Worm (Caenorhabditis elegans): ENCODE results near the gene mod-1.

mod-1 gene

DNA sequence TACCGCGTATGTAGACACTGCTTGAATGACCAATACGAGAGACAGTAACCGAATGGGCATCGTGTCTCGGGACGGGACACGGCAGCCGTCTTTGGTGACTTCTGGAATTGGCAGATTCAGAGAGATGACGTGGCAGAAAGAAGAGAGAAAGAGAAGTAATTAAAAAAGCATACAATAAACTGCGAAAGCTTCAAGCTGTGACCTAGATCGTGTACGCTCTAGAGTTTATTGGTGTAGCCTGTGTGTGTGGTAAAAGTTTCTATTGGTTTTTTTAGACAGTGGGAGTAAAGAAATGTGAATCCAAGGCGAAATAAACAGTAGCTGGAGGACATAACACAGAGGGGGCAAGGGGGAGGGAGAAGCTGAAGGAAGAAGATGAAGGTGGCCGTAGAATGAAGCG is 30.1 kb upstream of the mod-1 start, which contains the start of gene T19A5.3:
Gene T19A5.3 (minus strand): TSS at position 101 of the 400 bp plus-strand sequence.
- TF ChIP-seq ceh-82 (tag; optimal IDR thresholded peaks at IDR 0.05) (no peak), lin-39 (tag; optimal IDR thresholded peaks at IDR 0.05) (no peak), lsy-12 (tag; optimal IDR thresholded peaks at IDR 0.05) (no peak), tbx-2 (tag; optimal IDR thresholded peaks at IDR 0.05) (no peak), ZK546.5 (tag; optimal IDR thresholded peaks at IDR 0.05) (no peak), ztf-4 (tag; optimal IDR thresholded peaks at IDR 0.05) (no peak), nhr-77 (tag; optimal IDR thresholded peaks at IDR 0.05) (no peak), nhr-67 (tag; optimal IDR thresholded peaks at IDR 0.05) (no peak), fos-1 (tag; optimal IDR thresholded peaks at IDR 0.05) (no peak), nhr-28 (tag; optimal IDR thresholded peaks at IDR 0.05) (no peak), ztf-11 (tag; optimal IDR thresholded peaks at IDR 0.05) (no peak), mml-1 (tag; optimal IDR thresholded peaks at IDR 0.05) (no peak), nhr-76 (tag; optimal IDR thresholded peaks at IDR 0.05) (no peak), egl-5 (tag; optimal IDR thresholded peaks at IDR 0.05) (no peak), elt-1 (tag; optimal IDR thresholded peaks at IDR 0.05) (no peak)

DNA sequence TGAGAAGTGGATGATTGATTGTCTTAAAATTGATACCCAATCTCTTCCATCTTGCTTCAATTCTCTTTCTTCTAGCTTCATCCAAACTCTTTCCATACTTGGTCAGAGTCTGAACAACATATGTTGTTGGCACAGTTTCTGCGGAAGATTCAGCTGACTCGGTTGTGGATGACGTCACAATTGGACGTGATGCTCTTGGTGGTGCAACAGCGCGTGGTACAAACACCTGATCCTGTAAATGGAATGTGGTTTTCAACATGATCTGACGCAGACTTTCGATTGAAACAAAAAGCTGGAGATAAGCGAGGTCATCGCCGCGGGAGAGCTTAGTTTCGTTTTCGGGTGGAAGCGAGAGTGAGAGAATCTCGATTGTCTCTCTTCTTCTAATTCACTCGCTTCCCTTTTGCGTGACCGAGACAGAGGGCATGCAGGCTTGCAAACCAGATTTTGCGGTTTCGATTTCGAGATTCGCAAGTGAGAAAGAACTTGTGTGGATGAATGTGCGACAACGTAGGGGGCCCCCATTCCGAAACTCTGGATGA is 28.7 kb upstream of the mod-1 start:
- TF ChIP-seq mml-1 (tag; optimal IDR thresholded peaks at IDR 0.05) = no peak
- TF ChIP-seq nhr-12 (tag; optimal IDR thresholded peaks at IDR 0.05) = no peak
- TF ChIP-seq nhr-23 (tag; optimal IDR thresholded peaks at IDR 0.05) = peak; percentile 47

- TF ChIP-seq ceh-28 (tag; optimal IDR thresholded peaks at IDR 0.05) = no peak
- TF ChIP-seq tbx-2 (tag; optimal IDR thresholded peaks at IDR 0.05) = no peak
- TF ChIP-seq elt-1 (tag; optimal IDR thresholded peaks at IDR 0.05) = no peak
- TF ChIP-seq egl-27 (tag; optimal IDR thresholded peaks at IDR 0.05) = no peak
- no peak for TF ChIP-seq nhr-43 (tag; optimal IDR thresholded peaks at IDR 0.05; ENCODE audit: poor library complexity, severe bottlenecking)
- TF ChIP-seq lsy-12 (tag; optimal IDR thresholded peaks at IDR 0.05) = no peak
- no peak for TF ChIP-seq ceh-9 (tag; optimal IDR thresholded peaks at IDR 0.05)
- no peak for TF ChIP-seq ztf-11 (tag; optimal IDR thresholded peaks at IDR 0.05)
- TF ChIP-seq nhr-23 (tag; optimal IDR thresholded peaks at IDR 0.05) = no peak
Observed at ce11 chrV:8940419-8940818, 26.6 kb upstream of the mod-1 start.

- TF ChIP-seq elt-1 (tag; optimal IDR thresholded peaks at IDR 0.05) = no peak
- TF ChIP-seq lin-15B (tag; optimal IDR thresholded peaks at IDR 0.05) = no peak
- TF ChIP-seq zag-1 (tag; optimal IDR thresholded peaks at IDR 0.05) = no peak
- peak; percentile 39 for TF ChIP-seq ztf-4 (tag; optimal IDR thresholded peaks at IDR 0.05)
- peak; percentile 32 for TF ChIP-seq elt-2 (tag; optimal IDR thresholded peaks at IDR 0.05)
- no peak for TF ChIP-seq elt-3 (tag; optimal IDR thresholded peaks at IDR 0.05)
- TF ChIP-seq jun-1 (tag; optimal IDR thresholded peaks at IDR 0.05) = no peak
- peak; percentile 98 for TF ChIP-seq ama-1 (optimal IDR thresholded peaks at IDR 0.05)
- TF ChIP-seq nhr-76 (tag; optimal IDR thresholded peaks at IDR 0.05) = no peak
- TF ChIP-seq nhr-77 (tag; optimal IDR thresholded peaks at IDR 0.05) = no peak
- no peak for TF ChIP-seq fkh-2 (tag; optimal IDR thresholded peaks at IDR 0.05)
- peak; percentile 1 for TF ChIP-seq lsy-12 (tag; optimal IDR thresholded peaks at IDR 0.05)
- no peak for TF ChIP-seq ceh-82 (tag; optimal IDR thresholded peaks at IDR 0.05)
- no peak for TF ChIP-seq mml-1 (tag; optimal IDR thresholded peaks at IDR 0.05)
- no peak for TF ChIP-seq ztf-11 (tag; optimal IDR thresholded peaks at IDR 0.05)
- TF ChIP-seq nfya-1 (tag; optimal IDR thresholded peaks at IDR 0.05; ENCODE audit: insufficient read depth) = peak; percentile 18
- TF ChIP-seq ZK546.5 (tag; optimal IDR thresholded peaks at IDR 0.05) = no peak
- no peak for TF ChIP-seq ceh-28 (tag; optimal IDR thresholded peaks at IDR 0.05)
- TF ChIP-seq pqm-1 (tag; optimal IDR thresholded peaks at IDR 0.05) = no peak
- peak; percentile 35 for TF ChIP-seq pha-4 (tag; optimal IDR thresholded peaks at IDR 0.05)
- TF ChIP-seq nhr-25 (tag; optimal IDR thresholded peaks at IDR 0.05) = peak; percentile 27
Observed at ce11 chrV:8939424-8940065, 25.7 kb upstream of the mod-1 start.

DNA sequence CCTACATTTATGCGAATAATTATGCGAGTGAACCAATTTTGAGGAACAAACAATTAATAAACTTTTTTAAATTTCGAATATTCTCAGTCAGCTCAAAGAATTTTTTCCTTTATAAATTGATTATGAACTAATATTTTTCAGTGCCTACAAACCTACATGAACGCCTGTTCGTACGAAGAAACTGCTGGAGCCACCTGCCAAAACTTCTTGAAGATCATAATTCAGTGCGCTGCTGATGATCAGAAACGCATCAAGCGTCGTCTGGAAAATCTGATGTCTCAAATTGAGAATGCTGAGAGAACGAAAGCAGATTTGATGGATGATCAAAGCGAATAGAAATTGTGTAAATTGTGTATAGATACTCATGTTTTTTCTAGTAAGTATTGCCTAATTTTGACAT is 25.1 kb upstream of the mod-1 start:
- TF ChIP-seq nhr-28 (tag; optimal IDR thresholded peaks at IDR 0.05) (no peak), daf-12 (tag; optimal IDR thresholded peaks at IDR 0.05) (no peak), zag-1 (tag; optimal IDR thresholded peaks at IDR 0.05) (no peak), pqm-1 (tag; optimal IDR thresholded peaks at IDR 0.05) (no peak), elt-3 (tag; optimal IDR thresholded peaks at IDR 0.05) (no peak), ama-1 (optimal IDR thresholded peaks at IDR 0.05) (peak; percentile 76), nhr-23 (tag; optimal IDR thresholded peaks at IDR 0.05) (no peak), pha-4 (tag; optimal IDR thresholded peaks at IDR 0.05) (no peak), nhr-77 (tag; optimal IDR thresholded peaks at IDR 0.05) (no peak), nhr-43 (tag; optimal IDR thresholded peaks at IDR 0.05; ENCODE audit: poor library complexity, severe bottlenecking) (peak; percentile 8)

Measured in whole organism, L3 larva.